Worm (Caenorhabditis elegans) whole organism, L2 larva: ENCODE measurements around the gene W07A12.4.

Experiments used
- elt-1 ChIP-seq: fragments of 150-350 bp; optimal IDR thresholded peaks from 2 replicates; lab custom pipeline; 2014; ENCODE audit warnings: missing biosample characterization, missing genetic modification characterization
- snpc-4 ChIP-seq: fragments of 150-350 bp; optimal IDR thresholded peaks from 2 replicates; lab custom pipeline; 2014; ENCODE audit warnings: missing biosample characterization, missing genetic modification characterization
- unc-39 ChIP-seq: fragments of 150-350 bp; optimal IDR thresholded peaks from 2 replicates; lab custom pipeline; 2014; ENCODE audit warnings: missing biosample characterization, missing genetic modification characterization
- ztf-4 ChIP-seq: fragments of 150-350 bp; optimal IDR thresholded peaks from 2 replicates; lab custom pipeline; 2014; ENCODE audit warnings: missing biosample characterization, missing genetic modification characterization

DNA sequence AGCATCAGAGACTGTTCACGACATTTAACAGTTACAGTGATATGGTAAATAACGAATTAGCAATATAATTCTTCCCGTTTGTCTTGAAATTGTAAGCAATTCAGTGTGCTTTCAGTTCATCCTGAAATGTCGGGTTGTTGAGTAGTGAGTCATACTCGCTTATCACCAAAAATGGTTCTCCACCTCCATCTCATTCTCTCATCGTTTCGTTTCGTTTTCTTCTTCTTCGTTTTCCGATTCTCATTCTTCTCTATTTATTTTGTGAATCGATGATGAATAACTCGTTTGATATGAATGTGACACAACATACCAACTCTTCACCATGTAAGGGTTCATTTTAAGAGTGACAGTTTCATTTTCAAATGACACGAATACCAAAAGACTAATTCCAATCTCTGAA is 29.7 kb upstream of the W07A12.4 start:
- no peak for TF ChIP-seq snpc-4 (tag; lab: Kevin White, UChicago)
- TF ChIP-seq unc-39 (tag; lab: Kevin White, UChicago) = no peak
- no peak for TF ChIP-seq ztf-4 (tag; lab: Kevin White, UChicago)
- TF ChIP-seq elt-1 (tag; lab: Kevin White, UChicago) = no peak
